Worm (Caenorhabditis elegans) whole organism, L4 larva: ENCODE measurements around the gene dmsr-8.

Experiments
- arid-1 ChIP-seq: fragments of 200-800 bp; sonication (Bioruptor generic); conservative IDR thresholded peaks from 2 replicates; pipeline ENCODE4 v1.3.6; 2022; ENCODE audit warnings: missing genetic modification reagents, missing genetic modification characterization, missing compliant biosample characterization
- ceh-82 ChIP-seq: sonication (generic microtip); optimal IDR thresholded peaks from 2 replicates; lab custom pipeline; 2017; ENCODE audit warnings: missing biosample characterization, missing genetic modification characterization
- daf-16 ChIP-seq, 3 experiments: sonication (generic microtip); optimal IDR thresholded peaks; 2 replicates each; lab custom pipeline; 2016 to 2017; ENCODE audit warnings: missing genetic modification characterization in 3 of 3, missing genetic modification reagents in 3 of 3, mild to moderate bottlenecking in 2 of 3, missing compliant biosample characterization in 2 of 3, missing biosample characterization in 1 of 3, moderate library complexity in 1 of 3
- dmd-6 ChIP-seq: fragments of 200-800 bp; sonication (Bioruptor generic); IDR thresholded peaks from 2 replicates; pipeline ENCODE4 v1.3.6; 2022; ENCODE audit warnings: missing genetic modification reagents, missing genetic modification characterization, missing compliant biosample characterization
- mxl-3 ChIP-seq: fragments of 200-800 bp; sonication (Bioruptor generic); optimal IDR thresholded peaks from 2 replicates; lab custom pipeline; 2018; ENCODE audit warnings: mild to moderate bottlenecking, missing genetic modification characterization, missing compliant biosample characterization
- nhr-77 ChIP-seq: fragments of 150-350 bp; optimal IDR thresholded peaks from 2 replicates; lab custom pipeline; 2014; ENCODE audit warnings: missing biosample characterization, missing genetic modification characterization
- snpc-4 ChIP-seq: fragments of 150-350 bp; optimal IDR thresholded peaks from 2 replicates; lab custom pipeline; 2014; ENCODE audit warnings: missing biosample characterization, missing genetic modification characterization

DNA sequence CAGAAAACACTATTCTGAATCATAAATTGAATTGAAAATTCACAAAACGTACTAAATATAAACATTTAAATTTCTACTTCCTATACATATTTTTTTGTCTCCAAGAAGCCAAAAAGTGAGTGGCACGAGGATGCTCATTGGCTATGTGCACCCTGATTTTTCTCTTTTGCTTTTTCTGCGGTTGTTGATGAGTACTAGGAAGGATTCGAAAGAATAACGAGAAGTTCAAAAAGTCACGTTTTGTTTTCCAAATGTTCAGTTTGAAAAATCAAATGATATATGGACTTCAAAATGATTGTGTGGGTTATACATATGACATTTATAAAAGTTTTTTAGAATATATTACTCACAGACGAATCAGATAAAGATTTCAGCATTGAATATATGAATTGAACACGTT lies 49.4 kb downstream of the dmsr-8 start:
- TF ChIP-seq arid-1 (GFP tag; lab: Robert Waterston, UW) (no peak), daf-16 (GFP tag; optimal IDR thresholded peaks at IDR 0.05; lab: Kevin White, UChicago) (peak in 1 of 2 experiments; percentile 1), daf-16 (tag; optimal IDR thresholded peaks at IDR 0.05; lab: Kevin White, UChicago) (no peak), dmd-6 (no peak), mxl-3 (GFP tag; lab: Kevin White, UChicago) (no peak), ceh-82 (tag; lab: Kevin White, UChicago) (no peak), nhr-77 (tag; lab: Kevin White, UChicago) (no peak), snpc-4 (no peak)
